Worm (Caenorhabditis elegans) whole organism, L4 larva: Measurements from ENCODE around the gene sdz-24.
"Not testable (repeated sequence)": the region's sequence is repeated elsewhere in the genome, so short reads cannot be mapped to it uniquely, and the experiment has no call there.

Experiments used
- R02D3.7 ChIP-seq: fragments of 150-350 bp; sonication (generic microtip); optimal IDR thresholded peaks from 3 replicates; lab custom pipeline; 2014; ENCODE audit warnings: missing biosample characterization, missing genetic modification characterization
- Y5F2A.4 ChIP-seq: fragments of 200-800 bp; sonication (Bioruptor generic); optimal IDR thresholded peaks from 2 replicates; lab custom pipeline; 2018; ENCODE audit warnings: mild to moderate bottlenecking, missing genetic modification characterization, missing compliant biosample characterization
- ama-1 ChIP-seq: fragments of 150-350 bp; optimal IDR thresholded peaks from 2 replicates; lab custom pipeline; 2014; ENCODE audit warnings: inconsistent platforms, mixed read lengths
- ceh-82 ChIP-seq: sonication (generic microtip); optimal IDR thresholded peaks from 2 replicates; lab custom pipeline; 2017; ENCODE audit warnings: missing biosample characterization, missing genetic modification characterization
- daf-19 ChIP-seq: fragments of 200-800 bp; sonication (Bioruptor generic); conservative IDR thresholded peaks from 2 replicates; pipeline ENCODE4 v1.3.6; 2022; ENCODE audit warnings: missing genetic modification characterization, missing compliant biosample characterization
- lin-15B ChIP-seq: fragments of 150-350 bp; sonication (generic microtip); optimal IDR thresholded peaks from 3 replicates; lab custom pipeline; 2014; ENCODE audit warnings: missing biosample characterization, missing genetic modification characterization
- pha-4 ChIP-seq, 2 experiments: fragments of 150-350 bp in 1 of 2; fragments of 200-800 bp in 1 of 2; sonication (Bioruptor generic) in 1 of 2; IDR thresholded peaks in 1 of 2; optimal IDR thresholded peaks in 1 of 2; 2 replicates each; pipeline versions ENCODE4 v1.3.6 to Lab custom; 2014 to 2022; ENCODE audit warnings: missing genetic modification characterization in 2 of 2, missing genetic modification reagents in 2 of 2, missing biosample characterization in 1 of 2, missing compliant biosample characterization in 1 of 2

- not testable (repeated sequence) for TF ChIP-seq ama-1 (lab: Kevin White, UChicago); ceh-82 (tag; lab: Kevin White, UChicago); R02D3.7 (tag; lab: Kevin White, UChicago); lin-15B (tag; lab: Kevin White, UChicago); Y5F2A.4 (GFP tag; lab: Kevin White, UChicago); daf-19 (GFP tag; lab: Robert Waterston, UW); pha-4 (GFP tag; IDR thresholded peaks at IDR 0.05; lab: Robert Waterston, UW); pha-4 (tag; optimal IDR thresholded peaks at IDR 0.05; lab: Kevin White, UChicago)
Observed at ce11 chrII:632545-632944, 25.9 kb upstream of the sdz-24 start.
